Worm (Caenorhabditis elegans) whole organism, young adult: ENCODE results near the gene rfp-1.
A peak's percentile ranks its signal among the peaks of the same experiment; 100 is the strongest.

Experiments used
- B0035.1 ChIP-seq: sonication (generic microtip); optimal IDR thresholded peaks from 2 replicates; lab custom pipeline; 2016; ENCODE audit warnings: missing genetic modification characterization, mild to moderate bottlenecking, missing compliant biosample characterization, missing genotype, missing genetic modification reagents
- B0261.1 ChIP-seq: sonication (generic microtip); optimal IDR thresholded peaks from 2 replicates; lab custom pipeline; 2016; ENCODE audit warnings: mild to moderate bottlenecking, missing genetic modification characterization, moderate library complexity, missing compliant biosample characterization
- B0336.3 ChIP-seq: fragments of 200-800 bp; sonication (Bioruptor generic); IDR thresholded peaks from 2 replicates; pipeline ENCODE4 v1.3.6; 2022; ENCODE audit warnings: missing genetic modification characterization, missing compliant biosample characterization
- C17E4.6 ChIP-seq: fragments of 200-800 bp; sonication (Bioruptor generic); IDR thresholded peaks from 2 replicates; pipeline ENCODE4 v1.3.6; 2022; ENCODE audit warnings: missing genetic modification reagents, missing genetic modification characterization, missing compliant biosample characterization
- D2030.7 ChIP-seq: fragments of 200-800 bp; sonication (Bioruptor generic); IDR thresholded peaks from 2 replicates; pipeline ENCODE4 v1.3.6; 2022; ENCODE audit warnings: missing genetic modification reagents, missing genetic modification characterization, missing compliant biosample characterization
- F22D6.2 ChIP-seq: sonication (generic microtip); optimal IDR thresholded peaks from 2 replicates; lab custom pipeline; 2016; ENCODE audit warnings: mild to moderate bottlenecking, missing genetic modification characterization, missing compliant biosample characterization
- F33H1.4 ChIP-seq: fragments of 200-800 bp; sonication (Bioruptor generic); IDR thresholded peaks from 2 replicates; pipeline ENCODE4 v1.3.6; 2022; ENCODE audit warnings: missing genetic modification reagents, missing genetic modification characterization, missing compliant biosample characterization
- F39B2.1 ChIP-seq: fragments of 200-800 bp; sonication (Bioruptor generic); IDR thresholded peaks from 2 replicates; pipeline ENCODE4 v1.3.6; 2022; ENCODE audit warnings: missing genetic modification reagents, missing genetic modification characterization, missing compliant biosample characterization
- F49E8.2 ChIP-seq: sonication (generic microtip); optimal IDR thresholded peaks from 3 replicates; lab custom pipeline; 2017; ENCODE audit warnings: missing genetic modification characterization, mild to moderate bottlenecking, missing compliant biosample characterization, antibody characterized with exemption, moderate library complexity; ENCODE audit not compliant: insufficient read depth
- F57C9.4 ChIP-seq: sonication (generic microtip); optimal IDR thresholded peaks from 2 replicates; lab custom pipeline; 2017; ENCODE audit warnings: mild to moderate bottlenecking, missing genetic modification characterization, missing compliant biosample characterization
- K11D2.4 ChIP-seq: fragments of 200-800 bp; sonication (Bioruptor generic); IDR thresholded peaks from 2 replicates; pipeline ENCODE4 v1.3.6; 2022; ENCODE audit warnings: missing genetic modification reagents, missing genetic modification characterization, missing compliant biosample characterization
- T07F8.4 ChIP-seq: sonication (generic microtip); optimal IDR thresholded peaks from 2 replicates; lab custom pipeline; 2016; ENCODE audit warnings: mild to moderate bottlenecking, missing genetic modification characterization, moderate library complexity, missing compliant biosample characterization
- T26A5.8 ChIP-seq: sonication (generic microtip); optimal IDR thresholded peaks from 2 replicates; lab custom pipeline; 2016; ENCODE audit warnings: missing genetic modification characterization, missing compliant biosample characterization
- Y79H2A.3 ChIP-seq: fragments of 200-800 bp; sonication (Bioruptor generic); conservative IDR thresholded peaks from 2 replicates; pipeline ENCODE4 v1.3.6; 2022; ENCODE audit warnings: missing genetic modification reagents, missing genetic modification characterization, missing compliant biosample characterization
- akir-1 ChIP-seq: fragments of 200-800 bp; sonication (Bioruptor generic); optimal IDR thresholded peaks from 2 replicates; lab custom pipeline; 2018; ENCODE audit warnings: mild to moderate bottlenecking, missing genetic modification characterization, moderate library complexity, missing compliant biosample characterization
- aptf-2 ChIP-seq: fragments of 200-800 bp; sonication (Bioruptor generic); conservative IDR thresholded peaks from 2 replicates; pipeline ENCODE4 v1.3.6; 2022; ENCODE audit warnings: missing genetic modification reagents, missing genetic modification characterization, missing compliant biosample characterization
- athp-1 ChIP-seq: sonication (generic microtip); optimal IDR thresholded peaks from 2 replicates; lab custom pipeline; 2017; ENCODE audit warnings: mild to moderate bottlenecking, missing genetic modification characterization, missing compliant biosample characterization
- bed-2 ChIP-seq: fragments of 200-800 bp; sonication (Bioruptor generic); IDR thresholded peaks from 2 replicates; pipeline ENCODE4 v1.3.6; 2022; ENCODE audit warnings: missing genetic modification reagents, missing genetic modification characterization, missing compliant biosample characterization
- ccch-3 ChIP-seq: fragments of 200-800 bp; sonication (Bioruptor generic); optimal IDR thresholded peaks from 2 replicates; lab custom pipeline; 2018; ENCODE audit warnings: mild to moderate bottlenecking, missing genetic modification characterization, missing compliant biosample characterization
- ceh-100 ChIP-seq: fragments of 200-800 bp; sonication (Bioruptor generic); IDR thresholded peaks from 2 replicates; pipeline ENCODE4 v1.3.6; 2022; ENCODE audit warnings: missing genetic modification reagents, missing genetic modification characterization, missing compliant biosample characterization
- ceh-40 ChIP-seq: fragments of 200-800 bp; sonication (Bioruptor generic); IDR thresholded peaks from 2 replicates; pipeline ENCODE4 v1.3.6; 2022; ENCODE audit warnings: missing genetic modification characterization, missing compliant biosample characterization
- ceh-91 ChIP-seq: fragments of 200-800 bp; sonication (Bioruptor generic); IDR thresholded peaks from 2 replicates; pipeline ENCODE4 v1.3.6; 2022; ENCODE audit warnings: missing genetic modification reagents, missing genetic modification characterization, missing compliant biosample characterization
- dox-1 ChIP-seq: fragments of 200-800 bp; sonication (Bioruptor generic); IDR thresholded peaks from 2 replicates; pipeline ENCODE4 v1.3.6; 2022; ENCODE audit warnings: missing genetic modification reagents, missing genetic modification characterization, missing compliant biosample characterization
- efl-1 ChIP-seq: fragments of 150-350 bp; optimal IDR thresholded peaks from 2 replicates; lab custom pipeline; 2014; ENCODE audit warnings: missing biosample characterization, missing genetic modification reagents, missing genetic modification characterization
- egl-44 ChIP-seq: fragments of 200-800 bp; sonication (Bioruptor generic); IDR thresholded peaks from 2 replicates; pipeline ENCODE4 v1.3.6; 2022; ENCODE audit warnings: missing genetic modification reagents, missing genetic modification characterization, missing compliant biosample characterization
- egrh-3 ChIP-seq: fragments of 200-800 bp; sonication (Bioruptor generic); IDR thresholded peaks from 2 replicates; pipeline ENCODE4 v1.3.6; 2022; ENCODE audit warnings: missing genetic modification reagents, missing genetic modification characterization, missing compliant biosample characterization
- ekl-4 ChIP-seq: fragments of 200-800 bp; sonication (Bioruptor generic); IDR thresholded peaks from 2 replicates; pipeline ENCODE4 v1.3.6; 2022; ENCODE audit warnings: missing genetic modification reagents, missing genetic modification characterization, missing compliant biosample characterization
- gei-17 ChIP-seq: fragments of 200-800 bp; sonication (Bioruptor generic); optimal IDR thresholded peaks from 2 replicates; lab custom pipeline; 2018; ENCODE audit warnings: mild to moderate bottlenecking, missing genetic modification characterization, missing compliant biosample characterization
- hlh-12 ChIP-seq: sonication (generic microtip); optimal IDR thresholded peaks from 2 replicates; lab custom pipeline; 2016; ENCODE audit warnings: missing genetic modification characterization, missing compliant biosample characterization
- hlh-26 ChIP-seq: fragments of 200-800 bp; sonication (Bioruptor generic); conservative IDR thresholded peaks from 2 replicates; pipeline ENCODE4 v1.3.6; 2022; ENCODE audit warnings: missing genetic modification reagents, missing genetic modification characterization, missing compliant biosample characterization
- hmg-20 ChIP-seq: fragments of 200-800 bp; sonication (Bioruptor generic); IDR thresholded peaks from 2 replicates; pipeline ENCODE4 v1.3.6; 2022; ENCODE audit warnings: missing genetic modification reagents, missing genetic modification characterization, missing compliant biosample characterization
- hrde-1 ChIP-seq: sonication (generic microtip); optimal IDR thresholded peaks from 2 replicates; lab custom pipeline; 2016; ENCODE audit warnings: missing genetic modification characterization, mild to moderate bottlenecking, missing compliant biosample characterization, moderate library complexity, missing genotype, missing genetic modification reagents, borderline replicate concordance
- lag-1 ChIP-seq: fragments of 200-800 bp; sonication (Bioruptor generic); IDR thresholded peaks from 2 replicates; pipeline ENCODE4 v1.3.6; 2022; ENCODE audit warnings: missing genetic modification reagents, missing genetic modification characterization, missing compliant biosample characterization
- lin-26 ChIP-seq: fragments of 200-800 bp; sonication (Bioruptor generic); IDR thresholded peaks from 2 replicates; pipeline ENCODE4 v1.3.6; 2022; ENCODE audit warnings: missing genetic modification reagents, missing genetic modification characterization, missing compliant biosample characterization
- lin-54 ChIP-seq: fragments of 200-800 bp; sonication (Bioruptor generic); optimal IDR thresholded peaks from 2 replicates; lab custom pipeline; 2018; ENCODE audit warnings: mild to moderate bottlenecking, missing genetic modification characterization, missing compliant biosample characterization
- lsl-1 ChIP-seq: fragments of 200-800 bp; sonication (Bioruptor generic); optimal IDR thresholded peaks from 2 replicates; lab custom pipeline; 2018; ENCODE audit warnings: mild to moderate bottlenecking, missing genetic modification characterization, moderate library complexity, missing compliant biosample characterization
- madf-6 ChIP-seq: fragments of 200-800 bp; sonication (Bioruptor generic); IDR thresholded peaks from 2 replicates; pipeline ENCODE4 v1.3.6; 2022; ENCODE audit warnings: missing genetic modification reagents, missing genetic modification characterization, missing compliant biosample characterization
- mel-28 ChIP-seq: sonication (generic microtip); optimal IDR thresholded peaks from 2 replicates; lab custom pipeline; 2016; ENCODE audit warnings: borderline replicate concordance, mild to moderate bottlenecking, missing genetic modification characterization, missing compliant biosample characterization
- nfya-1 ChIP-seq: sonication (generic microtip); optimal IDR thresholded peaks from 2 replicates; lab custom pipeline; 2017; ENCODE audit warnings: antibody characterized with exemption, missing compliant biosample characterization, missing genetic modification characterization, borderline replicate concordance; ENCODE audit not compliant: insufficient read depth
- nfya-2 ChIP-seq: fragments of 200-800 bp; sonication (Bioruptor generic); IDR thresholded peaks from 2 replicates; pipeline ENCODE4 v1.3.6; 2022; ENCODE audit warnings: missing genetic modification reagents, missing genetic modification characterization, missing compliant biosample characterization
- nhr-179 ChIP-seq: sonication (generic microtip); optimal IDR thresholded peaks from 2 replicates; lab custom pipeline; 2016; ENCODE audit warnings: mild to moderate bottlenecking, missing genetic modification characterization, missing compliant biosample characterization
- nhr-80 ChIP-seq: sonication (generic microtip); optimal IDR thresholded peaks from 2 replicates; lab custom pipeline; 2016; ENCODE audit warnings: missing genetic modification characterization, missing compliant biosample characterization
- rcor-1 ChIP-seq: fragments of 200-800 bp; sonication (Bioruptor generic); IDR thresholded peaks from 2 replicates; pipeline ENCODE4 v1.3.6; 2022; ENCODE audit warnings: missing genetic modification reagents, missing genetic modification characterization, missing compliant biosample characterization
- snpc-1.1 ChIP-seq: sonication (generic microtip); optimal IDR thresholded peaks from 2 replicates; lab custom pipeline; 2017; ENCODE audit warnings: missing genetic modification characterization, mild to moderate bottlenecking, missing compliant biosample characterization, antibody characterized with exemption, moderate library complexity, missing genotype, missing genetic modification reagents; ENCODE audit not compliant: insufficient read depth
- sptf-2 ChIP-seq: fragments of 200-800 bp; sonication (Bioruptor generic); optimal IDR thresholded peaks from 2 replicates; lab custom pipeline; 2018; ENCODE audit warnings: mild to moderate bottlenecking, missing genetic modification characterization, missing compliant biosample characterization
- zfh-2 ChIP-seq: fragments of 200-800 bp; sonication (Bioruptor generic); conservative IDR thresholded peaks from 2 replicates; pipeline ENCODE4 v1.3.6; 2022; ENCODE audit warnings: missing genetic modification reagents, missing genetic modification characterization, missing compliant biosample characterization
- ztf-25 ChIP-seq: fragments of 200-800 bp; sonication (Bioruptor generic); IDR thresholded peaks from 2 replicates; pipeline ENCODE4 v1.3.6; 2022; ENCODE audit warnings: missing genetic modification reagents, missing genetic modification characterization, missing compliant biosample characterization
- ztf-6 ChIP-seq: fragments of 200-800 bp; sonication (Bioruptor generic); IDR thresholded peaks from 2 replicates; pipeline ENCODE4 v1.3.6; 2022; ENCODE audit warnings: missing genetic modification reagents, missing genetic modification characterization, missing compliant biosample characterization

The rfp-1 gene

DNA sequence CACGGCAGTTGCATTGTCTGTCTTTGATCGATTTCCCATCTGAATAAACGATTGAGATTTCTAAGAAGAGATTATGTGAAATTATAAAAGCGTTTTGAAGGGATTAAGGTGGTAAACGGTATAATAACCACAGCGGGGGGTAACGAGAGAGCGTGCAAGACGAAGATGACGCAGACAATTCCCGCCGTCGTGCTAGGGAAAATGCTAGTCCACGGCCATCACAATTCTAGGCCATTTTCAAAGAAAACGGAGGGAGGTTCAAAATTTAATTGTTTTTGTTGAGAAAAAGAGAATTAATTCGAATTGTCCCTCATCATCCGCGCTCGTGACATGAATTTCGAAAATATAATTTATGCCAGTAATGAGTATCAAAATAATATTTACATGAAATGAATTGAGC, 39.3 kb upstream of the rfp-1 start, which contains the start of gene F10E9.11:
Gene F10E9.11, minus strand, starts transcription at position 161 of the 400 bp plus-strand sequence.
- TF ChIP-seq sptf-2 (GFP tag; lab: Kevin White, UChicago), result no peak
- 0 out of 2 replicates have a peak, but pooled peaks have one; percentile 55 for TF ChIP-seq ztf-25 (GFP tag; lab: Robert Waterston, UW)
- no peak for TF ChIP-seq F57C9.4
- peak; percentile 45 for TF ChIP-seq snpc-1.1 (tag; lab: Kevin White, UChicago)
- peak; percentile 75 for TF ChIP-seq akir-1 (GFP tag; lab: Kevin White, UChicago)
- peak; percentile 71 for TF ChIP-seq F33H1.4 (GFP tag; lab: Robert Waterston, UW)
- no peak for TF ChIP-seq lag-1
- peak; percentile 76 for TF ChIP-seq athp-1 (tag; lab: Kevin White, UChicago)
- TF ChIP-seq aptf-2 (GFP tag; lab: Robert Waterston, UW), result 0 out of 2 replicates have a peak, but pooled peaks have one; percentile 37
- TF ChIP-seq B0035.1 (tag; lab: Kevin White, UChicago), result no peak
- TF ChIP-seq ekl-4 (GFP tag; lab: Robert Waterston, UW), result peak; percentile 62
- TF ChIP-seq ceh-100 (GFP tag; lab: Robert Waterston, UW), result peak; percentile 56; the same call in 1 of the 2 replicates
- TF ChIP-seq lin-54 (GFP tag; lab: Kevin White, UChicago), result peak; percentile 94
- TF ChIP-seq gei-17 (GFP tag; lab: Kevin White, UChicago), result no peak
- no peak for TF ChIP-seq zfh-2 (GFP tag; lab: Robert Waterston, UW)
- TF ChIP-seq egrh-3 (GFP tag; lab: Robert Waterston, UW), result 0 out of 2 replicates have a peak, but pooled peaks have one; percentile 14
- no peak for TF ChIP-seq B0261.1 (tag; lab: Kevin White, UChicago)
- TF ChIP-seq F39B2.1 (GFP tag; lab: Robert Waterston, UW), result no peak
- TF ChIP-seq bed-2 (GFP tag; lab: Robert Waterston, UW), result peak; percentile 83; the same call in 1 of the 2 replicates
- TF ChIP-seq nhr-179 (tag; lab: Kevin White, UChicago), result no peak
- no peak for TF ChIP-seq Y79H2A.3 (GFP tag; lab: Robert Waterston, UW)
- no peak for TF ChIP-seq T26A5.8 (tag; lab: Kevin White, UChicago)
- TF ChIP-seq nhr-80 (tag; lab: Kevin White, UChicago), result no peak
- no peak for TF ChIP-seq lin-26
- TF ChIP-seq egl-44 (GFP tag; lab: Robert Waterston, UW), result no peak
- TF ChIP-seq D2030.7, result peak; percentile 70
- TF ChIP-seq C17E4.6, result 0 out of 2 replicates have a peak, but pooled peaks have one; percentile 37
- peak; percentile 58; the same call in 1 of the 2 replicates for TF ChIP-seq K11D2.4
- peak; percentile 90 for TF ChIP-seq efl-1 (GFP tag; lab: Kevin White, UChicago)
- TF ChIP-seq F49E8.2 (tag; lab: Kevin White, UChicago), result peak; percentile 13
- TF ChIP-seq hrde-1, result no peak
- TF ChIP-seq ztf-6 (GFP tag; lab: Robert Waterston, UW), result peak; percentile 72; the same call in 1 of the 2 replicates
- TF ChIP-seq mel-28, result no peak
- TF ChIP-seq rcor-1 (GFP tag; lab: Robert Waterston, UW), result peak; percentile 82
- peak; percentile 92 for TF ChIP-seq dox-1 (GFP tag; lab: Robert Waterston, UW)
- TF ChIP-seq T07F8.4 (tag; lab: Kevin White, UChicago), result no peak
- no peak for TF ChIP-seq F22D6.2 (tag; lab: Kevin White, UChicago)
- TF ChIP-seq lsl-1 (GFP tag; lab: Kevin White, UChicago), result peak; percentile 69
- no peak for TF ChIP-seq nfya-1
- TF ChIP-seq ceh-91 (GFP tag; lab: Robert Waterston, UW), result 0 out of 2 replicates have a peak, but pooled peaks have one; percentile 55
- no peak for TF ChIP-seq hlh-12 (tag; lab: Kevin White, UChicago)
- TF ChIP-seq ceh-40 (GFP tag; lab: Robert Waterston, UW), result 0 out of 2 replicates have a peak, but pooled peaks have one; percentile 43
- TF ChIP-seq hlh-26, result no peak
- TF ChIP-seq ccch-3, result no peak
- no peak for TF ChIP-seq B0336.3 (GFP tag; lab: Robert Waterston, UW)
- TF ChIP-seq nfya-2 (GFP tag; lab: Robert Waterston, UW), result no peak
- TF ChIP-seq hmg-20 (GFP tag; lab: Robert Waterston, UW), result peak; percentile 44; the same call in 1 of the 2 replicates
- TF ChIP-seq madf-6 (GFP tag; lab: Robert Waterston, UW), result peak; percentile 84
